Fruit fly (Drosophila melanogaster) whole organism, embryonic: ENCODE measurements around the gene CG1622.

Source experiments
- Adf1 ChIP-seq: fragments of 200-800 bp; sonication (Bioruptor generic); IDR thresholded peaks from 2 replicates; pipeline ENCODE4 v1.3.6; 2022; ENCODE audit warnings: missing biosample characterization, missing genetic modification characterization
- Awh ChIP-seq: fragments of 200-800 bp; sonication (Bioruptor generic); IDR thresholded peaks from 2 replicates; pipeline ENCODE4, ENCODE4 v1.3.6; 2022; ENCODE audit warnings: missing biosample characterization, missing genetic modification characterization
- Bgb ChIP-seq: fragments of 200-800 bp; sonication (Bioruptor generic); IDR thresholded peaks from 2 replicates; pipeline ENCODE4 v1.3.6; 2022; ENCODE audit warnings: missing biosample characterization, missing genetic modification characterization; ENCODE audit not compliant: partially characterized antibody
- Blimp-1 ChIP-seq: fragments of 200-800 bp; sonication (Bioruptor generic); optimal IDR thresholded peaks from 3 replicates; lab custom pipeline; 2018; ENCODE audit warnings: missing biosample characterization, missing genetic modification characterization, mild to moderate bottlenecking, moderate library complexity, missing genetic modification reagents
- BtbVII ChIP-seq: fragments of 200-800 bp; sonication (Bioruptor generic); optimal IDR thresholded peaks from 3 replicates; lab custom pipeline; 2017; ENCODE audit warnings: missing biosample characterization, mild to moderate bottlenecking, missing genetic modification characterization
- CG10209 ChIP-seq: fragments of 200-800 bp; sonication (Bioruptor generic); optimal IDR thresholded peaks from 3 replicates; lab custom pipeline; 2017; ENCODE audit warnings: missing biosample characterization, mild to moderate bottlenecking, missing genetic modification characterization, missing genetic modification reagents
- CG11247 ChIP-seq: fragments of 200-800 bp; sonication (Bioruptor generic); IDR thresholded peaks from 2 replicates; pipeline ENCODE4 v1.3.6; 2022; ENCODE audit warnings: missing biosample characterization, missing genetic modification characterization
- CG11695 ChIP-seq: fragments of 200-800 bp; sonication (Bioruptor generic); IDR thresholded peaks from 3 replicates; pipeline ENCODE4 v1.3.6; 2022; ENCODE audit warnings: missing biosample characterization, missing genetic modification characterization
- CG12155 ChIP-seq: fragments of 200-800 bp; sonication (Bioruptor generic); optimal IDR thresholded peaks from 3 replicates; lab custom pipeline; 2016; ENCODE audit warnings: missing biosample characterization, missing genetic modification characterization
- CG1603 ChIP-seq: fragments of 200-800 bp; sonication (Bioruptor generic); optimal IDR thresholded peaks from 2 replicates; lab custom pipeline; 2019; ENCODE audit warnings: missing biosample characterization, mild to moderate bottlenecking, missing genetic modification characterization, moderate library complexity
- CG31388 ChIP-seq: fragments of 200-800 bp; sonication (Bioruptor generic); optimal IDR thresholded peaks from 2 replicates; lab custom pipeline; 2016; ENCODE audit warnings: missing biosample characterization, missing genetic modification characterization
- CG4617 ChIP-seq: fragments of 200-800 bp; sonication (Bioruptor generic); optimal IDR thresholded peaks from 3 replicates; lab custom pipeline; 2016; ENCODE audit warnings: missing biosample characterization, missing genetic modification characterization, borderline replicate concordance
- CG5180 ChIP-seq: fragments of 200-800 bp; sonication (Bioruptor generic); optimal IDR thresholded peaks from 3 replicates; lab custom pipeline; 2017; ENCODE audit warnings: missing biosample characterization, missing genetic modification characterization, mild to moderate bottlenecking, moderate library complexity, missing genetic modification reagents
- CG8290 ChIP-seq, 3 experiments: fragments of 200-800 bp; sonication (Bioruptor generic); optimal IDR thresholded peaks; 2 replicates each; lab custom pipeline; 2016 to 2019; ENCODE audit warnings: missing biosample characterization in 3 of 3, missing genetic modification characterization in 3 of 3, mild to moderate bottlenecking in 2 of 3, moderate library complexity in 1 of 3
- Dp ChIP-seq: fragments of 200-800 bp; sonication (Bioruptor generic); optimal IDR thresholded peaks from 2 replicates; lab custom pipeline; 2018; ENCODE audit warnings: missing biosample characterization, mild to moderate bottlenecking, missing genetic modification characterization, moderate library complexity
- HLHmδ ChIP-seq: fragments of 200-800 bp; sonication (Bioruptor generic); optimal IDR thresholded peaks from 2 replicates; lab custom pipeline; 2018; ENCODE audit warnings: missing biosample characterization, mild to moderate bottlenecking, missing genetic modification characterization, moderate library complexity
- Hr51 ChIP-seq, 2 experiments: fragments of 200-800 bp; sonication (Bioruptor generic); optimal IDR thresholded peaks; 2 replicates in 1 of 2; 3 replicates in 1 of 2; lab custom pipeline; 2016 to 2018; ENCODE audit warnings: missing biosample characterization in 2 of 2, missing genetic modification characterization in 2 of 2, mild to moderate bottlenecking in 1 of 2, moderate library complexity in 1 of 2
- Myb ChIP-seq: fragments of 200-800 bp; sonication (Bioruptor generic); optimal IDR thresholded peaks from 2 replicates; lab custom pipeline; 2016; ENCODE audit warnings: missing biosample characterization, missing genetic modification characterization
- Neu2 ChIP-seq: fragments of 200-800 bp; sonication (Bioruptor generic); optimal IDR thresholded peaks from 3 replicates; lab custom pipeline; 2016; ENCODE audit warnings: missing biosample characterization, missing genetic modification characterization, borderline replicate concordance
- Poxn ChIP-seq: fragments of 200-800 bp; sonication (Bioruptor generic); IDR thresholded peaks from 2 replicates; pipeline ENCODE4 v1.3.6; 2022; ENCODE audit warnings: missing biosample characterization, missing genetic modification characterization
- Ptx1 ChIP-seq: fragments of 200-800 bp; sonication (Bioruptor generic); IDR thresholded peaks from 2 replicates; pipeline ENCODE4 v1.3.6; 2022; ENCODE audit warnings: missing biosample characterization, missing genetic modification characterization
- caup ChIP-seq: fragments of 200-800 bp; sonication (Bioruptor generic); optimal IDR thresholded peaks from 3 replicates; lab custom pipeline; 2017; ENCODE audit warnings: missing biosample characterization, mild to moderate bottlenecking, missing genetic modification characterization, moderate library complexity; ENCODE audit not compliant: severe bottlenecking
- chif ChIP-seq, 2 experiments: fragments of 200-800 bp; sonication (Bioruptor generic); optimal IDR thresholded peaks; 3 replicates each; lab custom pipeline; 2016; ENCODE audit warnings: missing biosample characterization in 2 of 2, missing genetic modification characterization in 2 of 2
- ems ChIP-seq: fragments of 200-800 bp; sonication (Bioruptor generic); optimal IDR thresholded peaks from 3 replicates; lab custom pipeline; 2016; ENCODE audit warnings: missing biosample characterization, missing genetic modification characterization
- gcm2 ChIP-seq: fragments of 200-800 bp; sonication (Bioruptor generic); optimal IDR thresholded peaks from 2 replicates; lab custom pipeline; 2016; ENCODE audit warnings: missing biosample characterization, missing genetic modification characterization
- hb ChIP-seq: fragments of 200-800 bp; sonication (Bioruptor generic); IDR thresholded peaks from 3 replicates; pipeline ENCODE4 v1.3.6; 2022; ENCODE audit warnings: missing biosample characterization, missing genetic modification characterization; ENCODE audit not compliant: partially characterized antibody
- hkb ChIP-seq, 2 experiments: fragments of 200-800 bp in 1 of 2; fragments of >200 bp in 1 of 2; sonication (Bioruptor generic) in 1 of 2; IDR thresholded peaks in 1 of 2; optimal IDR thresholded peaks in 1 of 2; 2 replicates each; pipeline versions ENCODE4 v1.3.6 to Lab custom; 2017 to 2022; ENCODE audit warnings: missing biosample characterization in 1 of 2, missing genetic modification characterization in 1 of 2
- lab ChIP-seq: fragments of 200-800 bp; sonication (Bioruptor generic); optimal IDR thresholded peaks from 3 replicates; lab custom pipeline; 2017; ENCODE audit warnings: missing biosample characterization, missing genetic modification characterization, mild to moderate bottlenecking, moderate library complexity, missing genetic modification reagents
- lbe ChIP-seq: fragments of 200-800 bp; sonication (Bioruptor generic); optimal IDR thresholded peaks from 2 replicates; lab custom pipeline; 2016; ENCODE audit warnings: missing biosample characterization, mild to moderate bottlenecking, missing genetic modification characterization
- lmd ChIP-seq: fragments of 200-800 bp; sonication (Bioruptor generic); IDR thresholded peaks from 2 replicates; pipeline ENCODE4 v1.3.6; 2022; ENCODE audit warnings: missing biosample characterization, missing genetic modification characterization
- nerfin-1 ChIP-seq: fragments of 200-800 bp; sonication (Bioruptor generic); optimal IDR thresholded peaks from 3 replicates; lab custom pipeline; 2019; ENCODE audit warnings: missing biosample characterization, mild to moderate bottlenecking, missing genetic modification characterization, moderate library complexity
- nmo ChIP-seq: fragments of 200-800 bp; sonication (Bioruptor generic); optimal IDR thresholded peaks from 2 replicates; lab custom pipeline; 2018; ENCODE audit warnings: missing biosample characterization, mild to moderate bottlenecking, missing genetic modification characterization, moderate library complexity
- sd ChIP-seq: fragments of 200-800 bp; sonication (Bioruptor generic); optimal IDR thresholded peaks from 3 replicates; lab custom pipeline; 2018; ENCODE audit warnings: missing biosample characterization, mild to moderate bottlenecking, missing genetic modification characterization, moderate library complexity
- sim ChIP-seq: fragments of 200-800 bp; sonication (Bioruptor generic); IDR thresholded peaks from 2 replicates; pipeline ENCODE4 v1.3.6; 2022; ENCODE audit warnings: missing biosample characterization, missing genetic modification characterization
- slou ChIP-seq: fragments of 200-800 bp; sonication (Bioruptor generic); optimal IDR thresholded peaks from 3 replicates; lab custom pipeline; 2016; ENCODE audit warnings: missing biosample characterization, missing genetic modification characterization
- slp2 ChIP-seq: fragments of 200-800 bp; sonication (Bioruptor generic); optimal IDR thresholded peaks from 2 replicates; lab custom pipeline; 2016; ENCODE audit warnings: missing biosample characterization, missing genetic modification characterization
- sqz ChIP-seq: fragments of 200-800 bp; sonication (Bioruptor generic); optimal IDR thresholded peaks from 3 replicates; lab custom pipeline; 2018; ENCODE audit warnings: missing biosample characterization, mild to moderate bottlenecking, missing genetic modification characterization
- tna ChIP-seq: fragments of 200-800 bp; sonication (Bioruptor generic); IDR thresholded peaks from 2 replicates; pipeline ENCODE4 v1.3.6; 2022; ENCODE audit warnings: missing biosample characterization, missing genetic modification characterization; ENCODE audit not compliant: partially characterized antibody

Gene CG1622

DNA sequence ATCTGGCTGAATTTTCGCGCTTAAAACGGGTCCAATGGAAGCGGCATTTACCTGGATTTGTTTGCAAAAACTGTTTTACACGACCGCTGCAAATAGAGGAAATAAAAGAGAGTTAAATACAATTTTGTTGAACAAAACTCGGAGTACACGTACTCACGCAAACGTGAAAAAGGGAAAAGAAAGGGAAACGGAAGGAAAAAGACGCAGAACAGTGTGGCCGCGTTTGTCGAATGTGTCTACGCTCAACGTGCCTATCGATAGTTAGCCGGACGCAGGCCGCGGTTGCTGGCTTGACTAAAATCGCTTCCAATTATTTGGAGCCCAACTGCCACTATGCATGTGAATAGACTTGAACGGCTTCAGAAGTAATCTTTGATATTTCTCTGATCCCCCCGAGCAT, 40.6 kb downstream of the CG1622 start, which contains the start of gene RpS15Aa (continued):
- peak; percentile 96 for TF ChIP-seq HLHmδ (GFP tag; lab: Kevin White, UChicago)
- TF ChIP-seq CG31388 = no peak
- TF ChIP-seq lmd (GFP tag; lab: Robert Waterston, UW) = peak; percentile 62
- TF ChIP-seq slp2 = peak; percentile 77
- TF ChIP-seq Neu2 (GFP tag; lab: Kevin White, UChicago) = peak; percentile 47
- peak; percentile 39 for TF ChIP-seq ems (GFP tag; lab: Kevin White, UChicago)
- TF ChIP-seq CG8290 (GFP tag; optimal IDR thresholded peaks at IDR 0.05; lab: Kevin White, UChicago) = peak; percentile 46
- TF ChIP-seq CG8290 (tag; optimal IDR thresholded peaks at IDR 0.05; lab: Kevin White, UChicago) = peak in 1 of 2 experiments; percentile 90
- TF ChIP-seq caup (GFP tag; lab: Kevin White, UChicago) = peak; percentile 90
- peak; percentile 59 for TF ChIP-seq slou (GFP tag; lab: Kevin White, UChicago)
- TF ChIP-seq CG12155 (GFP tag; lab: Kevin White, UChicago) = peak; percentile 27
- TF ChIP-seq Hr51 (GFP tag; optimal IDR thresholded peaks at IDR 0.05; lab: Kevin White, UChicago) = peak; percentile 34 to 67
- TF ChIP-seq sim = no peak; the same call in 1 of the 2 replicates
- peak; percentile 35 for TF ChIP-seq gcm2 (GFP tag; lab: Kevin White, UChicago)
- TF ChIP-seq Myb = peak; percentile 90
- no peak for TF ChIP-seq lbe (GFP tag; lab: Kevin White, UChicago)
- TF ChIP-seq CG5180 = peak; percentile 65
- peak; percentile 89 for TF ChIP-seq lab (GFP tag; lab: Kevin White, UChicago)
- TF ChIP-seq Dp (GFP tag; lab: Kevin White, UChicago) = peak; percentile 1
- TF ChIP-seq Adf1 (GFP tag; lab: Robert Waterston, UW) = peak; percentile 39
- peak; percentile 33; the same call in 1 of the 3 replicates for TF ChIP-seq CG11695 (GFP tag; lab: Robert Waterston, UW)
- TF ChIP-seq CG10209 = peak; percentile 75
- peak; percentile 62 for TF ChIP-seq Awh
- peak; percentile 85 for TF ChIP-seq CG1603 (tag; lab: Kevin White, UChicago)
- peak; percentile 69 for TF ChIP-seq BtbVII (GFP tag; lab: Kevin White, UChicago)
- TF ChIP-seq Blimp-1 (GFP tag; lab: Kevin White, UChicago) = peak; percentile 22
- peak; percentile 50 to 77 for TF ChIP-seq chif (GFP tag; optimal IDR thresholded peaks at IDR 0.05; lab: Kevin White, UChicago)
- TF ChIP-seq Poxn (GFP tag; lab: Robert Waterston, UW) = 0 out of 2 replicates have a peak, but pooled peaks have one; percentile 15
- peak; percentile 51; the same call in 1 of the 3 replicates for TF ChIP-seq hb (GFP tag; lab: Robert Waterston, UW)
- TF ChIP-seq tna (GFP tag; lab: Robert Waterston, UW) = peak; percentile 23; the same call in 1 of the 2 replicates
- TF ChIP-seq nmo = peak; percentile 46
- peak; percentile 68 for TF ChIP-seq Ptx1
- peak; percentile 18 for TF ChIP-seq CG4617 (GFP tag; lab: Kevin White, UChicago)
- peak; percentile 82 for TF ChIP-seq sqz (GFP tag; lab: Kevin White, UChicago)
- no peak for TF ChIP-seq sd (tag; lab: Kevin White, UChicago)
- TF ChIP-seq nerfin-1 (tag; lab: Kevin White, UChicago) = peak; percentile 35
- peak; percentile 67 for TF ChIP-seq Bgb (GFP tag; lab: Robert Waterston, UW)
- peak; percentile 77 for TF ChIP-seq CG11247 (GFP tag; lab: Robert Waterston, UW)
- TF ChIP-seq hkb (optimal IDR thresholded peaks at IDR 0.05; lab: Kevin White, UChicago) = no peak
- TF ChIP-seq hkb (GFP tag; IDR thresholded peaks at IDR 0.05; lab: Robert Waterston, UW) = peak; percentile 70
